Fruit fly (Drosophila melanogaster) whole organism, pupa: ENCODE data around the gene CG42579.

Source experiments
- CG10348 ChIP-seq: fragments of 200-800 bp; sonication (Bioruptor generic); IDR thresholded peaks from 2 replicates; pipeline ENCODE4 v1.3.6; 2022; ENCODE audit warnings: missing biosample characterization, missing genetic modification characterization
- CG12605 ChIP-seq: fragments of 200-800 bp; sonication (Bioruptor generic); IDR thresholded peaks from 2 replicates; pipeline ENCODE4 v1.3.6; 2022; ENCODE audit warnings: missing biosample characterization, missing genetic modification characterization
- CG13204 ChIP-seq: fragments of 200-800 bp; sonication (Bioruptor generic); optimal IDR thresholded peaks from 2 replicates; lab custom pipeline; 2018; ENCODE audit warnings: missing biosample characterization, mild to moderate bottlenecking, missing genetic modification characterization, moderate library complexity
- CG14655 ChIP-seq: fragments of 200-800 bp; sonication (Bioruptor generic); optimal IDR thresholded peaks from 3 replicates; lab custom pipeline; 2017; ENCODE audit warnings: mild to moderate bottlenecking, missing biosample characterization, missing genetic modification reagents, missing genetic modification characterization
- CG15710 ChIP-seq: fragments of 200-800 bp; sonication (Bioruptor generic); optimal IDR thresholded peaks from 2 replicates; lab custom pipeline; 2018; ENCODE audit warnings: missing biosample characterization, mild to moderate bottlenecking, missing genetic modification characterization, moderate library complexity
- CG17806 ChIP-seq: fragments of 200-800 bp; sonication (Bioruptor generic); optimal IDR thresholded peaks from 2 replicates; lab custom pipeline; 2018; ENCODE audit warnings: missing biosample characterization, mild to moderate bottlenecking, missing genetic modification characterization, moderate library complexity
- CG32121 ChIP-seq: fragments of 200-800 bp; sonication (Bioruptor generic); IDR thresholded peaks from 2 replicates; pipeline ENCODE4 v1.3.6; 2022; ENCODE audit warnings: missing biosample characterization, missing genetic modification characterization
- CG34367 ChIP-seq: fragments of 200-800 bp; sonication (Bioruptor generic); optimal IDR thresholded peaks from 2 replicates; lab custom pipeline; 2018; ENCODE audit warnings: missing biosample characterization, mild to moderate bottlenecking, missing genetic modification characterization
- CG4496 ChIP-seq: fragments of 200-800 bp; sonication (Bioruptor generic); IDR thresholded peaks from 3 replicates; pipeline ENCODE4 v1.3.6; 2022; ENCODE audit warnings: missing biosample characterization, missing genetic modification characterization
- CG8159 ChIP-seq: fragments of 200-800 bp; sonication (Bioruptor generic); optimal IDR thresholded peaks from 3 replicates; lab custom pipeline; 2018; ENCODE audit warnings: missing biosample characterization, mild to moderate bottlenecking, missing genetic modification characterization, moderate library complexity
- CG8301 ChIP-seq: fragments of 200-800 bp; sonication (Bioruptor generic); optimal IDR thresholded peaks from 2 replicates; lab custom pipeline; 2018; ENCODE audit warnings: missing biosample characterization, mild to moderate bottlenecking, missing genetic modification characterization
- CG9948 ChIP-seq: fragments of 200-800 bp; sonication (Bioruptor generic); optimal IDR thresholded peaks from 2 replicates; lab custom pipeline; 2018; ENCODE audit warnings: missing biosample characterization, mild to moderate bottlenecking, missing genetic modification characterization, moderate library complexity
- D1 ChIP-seq: fragments of 200-800 bp; sonication (Bioruptor generic); optimal IDR thresholded peaks from 2 replicates; lab custom pipeline; 2018; ENCODE audit warnings: missing biosample characterization, mild to moderate bottlenecking, missing genetic modification characterization, moderate library complexity
- EcR ChIP-seq: fragments of 200-800 bp; sonication (Bioruptor generic); optimal IDR thresholded peaks from 3 replicates; lab custom pipeline; 2019; ENCODE audit warnings: missing biosample characterization, missing genetic modification characterization, mild to moderate bottlenecking, moderate library complexity, missing genetic modification reagents
- Ets98B ChIP-seq: fragments of 200-800 bp; sonication (Bioruptor generic); IDR thresholded peaks from 2 replicates; pipeline ENCODE4 v1.3.6; 2022; ENCODE audit warnings: missing biosample characterization, missing genetic modification characterization
- Pif1A ChIP-seq: fragments of 200-800 bp; sonication (Bioruptor generic); optimal IDR thresholded peaks from 3 replicates; lab custom pipeline; 2016; ENCODE audit warnings: missing biosample characterization, missing genetic modification characterization
- Pif1B ChIP-seq: fragments of 200-800 bp; sonication (Bioruptor generic); optimal IDR thresholded peaks from 3 replicates; lab custom pipeline; 2016; ENCODE audit warnings: missing biosample characterization, missing genetic modification characterization
- Snoo ChIP-seq: fragments of 200-800 bp; sonication (Bioruptor generic); optimal IDR thresholded peaks from 3 replicates; lab custom pipeline; 2017; ENCODE audit warnings: missing biosample characterization, mild to moderate bottlenecking, missing genetic modification characterization, inconsistent platforms
- fd96Ca ChIP-seq: fragments of 200-800 bp; sonication (Bioruptor generic); IDR thresholded peaks from 3 replicates; pipeline ENCODE4 v1.3.6; 2022; ENCODE audit warnings: missing biosample characterization, missing genetic modification characterization
- gl ChIP-seq: fragments of 200-800 bp; sonication (Bioruptor generic); optimal IDR thresholded peaks from 2 replicates; lab custom pipeline; 2018; ENCODE audit warnings: missing biosample characterization, mild to moderate bottlenecking, missing genetic modification characterization
- rn ChIP-seq: fragments of 200-800 bp; sonication (Bioruptor generic); IDR thresholded peaks from 2 replicates; pipeline ENCODE4 v1.3.6; 2022; ENCODE audit warnings: missing biosample characterization, missing genetic modification characterization

CG42579 gene

DNA sequence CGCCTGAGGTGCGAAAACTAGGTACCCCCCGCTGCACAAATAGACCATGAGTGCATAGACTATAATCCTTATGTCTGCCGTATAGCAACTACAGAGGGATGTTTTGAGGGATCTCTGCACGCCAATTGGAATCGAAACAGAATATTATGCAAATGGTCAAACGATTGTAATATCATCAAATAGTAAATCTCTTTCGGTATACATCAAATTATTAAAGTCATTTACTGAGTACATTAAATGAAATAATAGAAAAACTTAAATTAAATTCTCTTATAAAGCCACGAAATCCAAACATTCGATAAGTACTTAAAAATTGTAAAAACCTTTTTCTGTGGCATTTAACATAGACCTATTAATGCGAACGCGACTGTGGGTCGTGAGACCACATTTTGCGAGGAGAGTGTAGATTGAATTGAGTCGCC lies 38.7 kb upstream of the CG42579 start:
- TF ChIP-seq CG14655 (GFP tag; lab: Kevin White, UChicago) (peak; percentile 85), D1 (tag; lab: Kevin White, UChicago) (peak; percentile 45), CG4496 (GFP tag; lab: Robert Waterston, UW) (no peak), fd96Ca (peak; percentile 60; the same call in 1 of the 3 replicates), CG8159 (tag; lab: Kevin White, UChicago) (peak; percentile 78), Ets98B (GFP tag; lab: Robert Waterston, UW) (0 out of 2 replicates have a peak, but pooled peaks have one; percentile 32), EcR (GFP tag; lab: Kevin White, UChicago) (no peak), rn (no peak), CG13204 (GFP tag; lab: Kevin White, UChicago) (peak; percentile 25), CG15710 (tag; lab: Kevin White, UChicago) (peak; percentile 66), CG8301 (tag; lab: Kevin White, UChicago) (peak; percentile 81), gl (tag; lab: Kevin White, UChicago) (no peak), CG10348 (GFP tag; lab: Robert Waterston, UW) (no peak), Pif1B (GFP tag; lab: Kevin White, UChicago) (peak; percentile 70), Pif1A (GFP tag; lab: Kevin White, UChicago) (peak; percentile 72), CG32121 (GFP tag; lab: Robert Waterston, UW) (no peak), CG34367 (tag; lab: Kevin White, UChicago) (peak; percentile 31), CG12605 (GFP tag; lab: Robert Waterston, UW) (no peak), CG17806 (tag; lab: Kevin White, UChicago) (peak; percentile 61), Snoo (tag; lab: Kevin White, UChicago) (peak; percentile 58), CG9948 (tag; lab: Kevin White, UChicago) (peak; percentile 64)

dm6 chrX:20489382-20489994 lies 37.9 kb upstream of the CG42579 start:
- TF ChIP-seq CG17806 (tag; lab: Kevin White, UChicago) (no peak), CG9948 (tag; lab: Kevin White, UChicago) (peak; percentile 33), Snoo (tag; lab: Kevin White, UChicago) (peak; percentile 33), CG14655 (GFP tag; lab: Kevin White, UChicago) (peak; percentile 10)
- TF ChIP-seq, all 21 proteins: peak for 3

- TF ChIP-seq CG8301 (tag; lab: Kevin White, UChicago) = no peak
- no peak for TF ChIP-seq CG4496 (GFP tag; lab: Robert Waterston, UW)
- peak; percentile 8 for TF ChIP-seq CG9948 (tag; lab: Kevin White, UChicago)
- no peak for TF ChIP-seq CG12605 (GFP tag; lab: Robert Waterston, UW)
- no peak for TF ChIP-seq rn
- no peak for TF ChIP-seq CG13204 (GFP tag; lab: Kevin White, UChicago)
These were observed 37.4 kb upstream of the CG42579 start for dm6 chrX:20489995-20490393.

DNA sequence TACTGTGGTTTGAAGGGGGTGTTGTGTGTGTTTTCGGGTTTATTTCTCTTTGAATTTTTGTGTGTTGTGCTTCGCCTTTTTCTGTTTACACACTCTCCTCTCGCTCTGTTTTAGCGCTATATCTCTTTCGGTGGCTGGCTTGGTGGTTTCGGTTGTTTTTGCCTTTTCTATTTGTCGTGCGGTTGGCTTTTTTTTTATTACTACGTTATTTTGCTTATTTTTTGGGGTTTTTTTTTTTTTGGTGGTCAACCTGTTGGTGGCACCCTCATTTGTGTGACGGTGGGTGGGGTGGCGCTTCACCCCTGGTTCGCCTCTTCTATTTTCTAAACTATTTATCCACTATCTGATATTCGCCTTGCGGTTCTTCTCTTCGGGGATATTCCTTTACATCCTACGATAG lies 36.5 kb upstream of the CG42579 start:
- TF ChIP-seq CG12605 (GFP tag; lab: Robert Waterston, UW) = peak; percentile 41
- TF ChIP-seq CG4496 (GFP tag; lab: Robert Waterston, UW) = peak; percentile 33; the same call in 1 of the 3 replicates
- TF ChIP-seq CG8301 (tag; lab: Kevin White, UChicago) = no peak
- TF ChIP-seq CG17806 (tag; lab: Kevin White, UChicago) = no peak
- peak; percentile 70; the same call in 1 of the 2 replicates for TF ChIP-seq Ets98B (GFP tag; lab: Robert Waterston, UW)
- TF ChIP-seq CG15710 (tag; lab: Kevin White, UChicago) = no peak
- TF ChIP-seq Pif1B (GFP tag; lab: Kevin White, UChicago) = no peak
- no peak for TF ChIP-seq CG10348 (GFP tag; lab: Robert Waterston, UW)
- TF ChIP-seq CG34367 (tag; lab: Kevin White, UChicago) = no peak
- TF ChIP-seq D1 (tag; lab: Kevin White, UChicago) = no peak
- TF ChIP-seq CG13204 (GFP tag; lab: Kevin White, UChicago) = no peak
- peak; percentile 46; the same call in 1 of the 2 replicates for TF ChIP-seq CG32121 (GFP tag; lab: Robert Waterston, UW)
- TF ChIP-seq Snoo (tag; lab: Kevin White, UChicago) = no peak
- no peak for TF ChIP-seq Pif1A (GFP tag; lab: Kevin White, UChicago)
- TF ChIP-seq rn = peak; percentile 29; the same call in 1 of the 2 replicates
- TF ChIP-seq gl (tag; lab: Kevin White, UChicago) = no peak

DNA sequence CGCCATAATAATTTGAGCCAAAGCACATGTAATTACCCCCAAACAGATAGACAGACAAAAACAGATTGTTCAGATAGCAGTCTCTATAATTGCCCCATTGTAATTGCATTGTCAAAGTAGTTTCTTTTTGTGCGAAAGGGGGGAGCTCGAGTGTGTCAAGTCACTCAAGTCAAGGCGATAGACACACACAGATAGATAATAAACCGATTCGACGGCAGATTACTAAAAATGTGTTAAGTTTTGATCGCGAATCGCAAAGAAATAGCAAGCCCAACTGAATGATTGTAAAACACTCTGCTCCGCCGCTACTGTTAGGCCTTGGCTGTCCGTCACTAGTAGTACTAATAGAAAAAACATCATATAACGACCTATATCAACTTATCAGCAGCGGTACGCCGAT lies 34.8 kb upstream of the CG42579 start:
- no peak for TF ChIP-seq CG13204 (GFP tag; lab: Kevin White, UChicago)

dm6 chrX:20495117-20495516 lies 32.3 kb upstream of the CG42579 start:
- TF ChIP-seq Pif1A (GFP tag; lab: Kevin White, UChicago) = no peak
- TF ChIP-seq rn = no peak
- TF ChIP-seq CG17806 (tag; lab: Kevin White, UChicago) = no peak
- TF ChIP-seq CG8301 (tag; lab: Kevin White, UChicago) = no peak
- TF ChIP-seq CG14655 (GFP tag; lab: Kevin White, UChicago) = no peak
- TF ChIP-seq fd96Ca = no peak
- TF ChIP-seq gl (tag; lab: Kevin White, UChicago) = no peak
- no peak for TF ChIP-seq D1 (tag; lab: Kevin White, UChicago)
- no peak for TF ChIP-seq CG34367 (tag; lab: Kevin White, UChicago)
- no peak for TF ChIP-seq Pif1B (GFP tag; lab: Kevin White, UChicago)
- TF ChIP-seq CG4496 (GFP tag; lab: Robert Waterston, UW) = no peak
- no peak for TF ChIP-seq Ets98B (GFP tag; lab: Robert Waterston, UW)
- TF ChIP-seq CG32121 (GFP tag; lab: Robert Waterston, UW) = no peak
- TF ChIP-seq EcR (GFP tag; lab: Kevin White, UChicago) = no peak
- TF ChIP-seq CG13204 (GFP tag; lab: Kevin White, UChicago) = no peak
- TF ChIP-seq CG10348 (GFP tag; lab: Robert Waterston, UW) = no peak
- TF ChIP-seq CG8159 (tag; lab: Kevin White, UChicago) = no peak
- TF ChIP-seq CG15710 (tag; lab: Kevin White, UChicago) = no peak
- no peak for TF ChIP-seq Snoo (tag; lab: Kevin White, UChicago)
